Worm (Caenorhabditis elegans) whole organism, young adult: ENCODE results near the gene rpl-38.

Experiments used
- B0336.3 ChIP-seq: fragments of 200-800 bp; sonication (Bioruptor generic); IDR thresholded peaks from 2 replicates; pipeline ENCODE4 v1.3.6; 2022; ENCODE audit warnings: missing genetic modification characterization, missing compliant biosample characterization
- F10E7.11 ChIP-seq: sonication (generic microtip); optimal IDR thresholded peaks from 2 replicates; lab custom pipeline; 2017; ENCODE audit warnings: mild to moderate bottlenecking, missing genetic modification characterization, moderate library complexity, missing compliant biosample characterization
- F33H1.4 ChIP-seq: fragments of 200-800 bp; sonication (Bioruptor generic); IDR thresholded peaks from 2 replicates; pipeline ENCODE4 v1.3.6; 2022; ENCODE audit warnings: missing genetic modification reagents, missing genetic modification characterization, missing compliant biosample characterization
- F52B5.7 ChIP-seq: sonication (generic microtip); optimal IDR thresholded peaks from 2 replicates; lab custom pipeline; 2016; ENCODE audit warnings: mild to moderate bottlenecking, missing genetic modification characterization, missing compliant biosample characterization
- F57A8.1 ChIP-seq: fragments of 200-800 bp; sonication (Bioruptor generic); optimal IDR thresholded peaks from 2 replicates; lab custom pipeline; 2018; ENCODE audit warnings: mild to moderate bottlenecking, missing genetic modification characterization, moderate library complexity, missing compliant biosample characterization
- K11D2.4 ChIP-seq: fragments of 200-800 bp; sonication (Bioruptor generic); IDR thresholded peaks from 2 replicates; pipeline ENCODE4 v1.3.6; 2022; ENCODE audit warnings: missing genetic modification reagents, missing genetic modification characterization, missing compliant biosample characterization
- Y53G8AR.9 ChIP-seq: fragments of 200-800 bp; sonication (Bioruptor generic); conservative IDR thresholded peaks from 2 replicates; pipeline ENCODE4 v1.3.6; 2022; ENCODE audit warnings: missing genetic modification reagents, missing genetic modification characterization, missing compliant biosample characterization
- Y67H2A.10 ChIP-seq: fragments of 200-800 bp; sonication (Bioruptor generic); conservative IDR thresholded peaks from 2 replicates; pipeline ENCODE4 v1.3.6; 2022; ENCODE audit warnings: missing genetic modification reagents, missing genetic modification characterization, missing compliant biosample characterization
- aptf-2 ChIP-seq: fragments of 200-800 bp; sonication (Bioruptor generic); conservative IDR thresholded peaks from 2 replicates; pipeline ENCODE4 v1.3.6; 2022; ENCODE audit warnings: missing genetic modification reagents, missing genetic modification characterization, missing compliant biosample characterization
- atf-7 ChIP-seq: sonication (generic microtip); optimal IDR thresholded peaks from 2 replicates; lab custom pipeline; 2017; ENCODE audit warnings: mild to moderate bottlenecking, missing genetic modification characterization, missing compliant biosample characterization
- attf-5 ChIP-seq: fragments of 200-800 bp; sonication (Bioruptor generic); optimal IDR thresholded peaks from 2 replicates; lab custom pipeline; 2018; ENCODE audit warnings: mild to moderate bottlenecking, missing genetic modification characterization, missing compliant biosample characterization
- cebp-1 ChIP-seq, 2 experiments: fragments of 200-800 bp in 1 of 2; sonication (Bioruptor generic) in 1 of 2; sonication (generic microtip) in 1 of 2; IDR thresholded peaks in 1 of 2; optimal IDR thresholded peaks in 1 of 2; 2 replicates each; pipeline versions ENCODE4 v1.3.6 to Lab custom; 2017 to 2022; ENCODE audit warnings: missing compliant biosample characterization in 2 of 2, missing genetic modification characterization in 2 of 2, mild to moderate bottlenecking in 1 of 2, missing genetic modification reagents in 1 of 2, moderate library complexity in 1 of 2
- ceh-58 ChIP-seq: fragments of 200-800 bp; sonication (Bioruptor generic); IDR thresholded peaks from 2 replicates; pipeline ENCODE4 v1.3.6; 2022; ENCODE audit warnings: missing genetic modification characterization, missing compliant biosample characterization
- ceh-91 ChIP-seq: fragments of 200-800 bp; sonication (Bioruptor generic); IDR thresholded peaks from 2 replicates; pipeline ENCODE4 v1.3.6; 2022; ENCODE audit warnings: missing genetic modification reagents, missing genetic modification characterization, missing compliant biosample characterization
- ekl-4 ChIP-seq: fragments of 200-800 bp; sonication (Bioruptor generic); IDR thresholded peaks from 2 replicates; pipeline ENCODE4 v1.3.6; 2022; ENCODE audit warnings: missing genetic modification reagents, missing genetic modification characterization, missing compliant biosample characterization
- ets-4 ChIP-seq: fragments of 200-800 bp; sonication (Bioruptor generic); optimal IDR thresholded peaks from 2 replicates; lab custom pipeline; 2018; ENCODE audit warnings: mild to moderate bottlenecking, missing genetic modification characterization, missing compliant biosample characterization
- hmg-1.2 ChIP-seq: fragments of 200-800 bp; sonication (Bioruptor generic); IDR thresholded peaks from 2 replicates; pipeline ENCODE4 v1.3.6; 2022; ENCODE audit warnings: missing genetic modification reagents, missing genetic modification characterization, missing compliant biosample characterization
- hsf-1 ChIP-seq: fragments of 200-800 bp; sonication (Bioruptor generic); IDR thresholded peaks from 2 replicates; pipeline ENCODE4 v1.3.6; 2022; ENCODE audit warnings: missing genetic modification reagents, missing genetic modification characterization, missing compliant biosample characterization
- let-607 ChIP-seq, 2 experiments: fragments of 200-800 bp in 1 of 2; sonication (Bioruptor generic) in 1 of 2; sonication (generic microtip) in 1 of 2; optimal IDR thresholded peaks; 2 replicates each; lab custom pipeline; 2016 to 2018; ENCODE audit warnings: mild to moderate bottlenecking in 2 of 2, missing compliant biosample characterization in 2 of 2, missing genetic modification characterization in 2 of 2, moderate library complexity in 2 of 2, missing genotype in 1 of 2
- lin-35 ChIP-seq, 3 experiments: fragments of 150-350 bp in 2 of 3; sonication (generic microtip) in 1 of 3; optimal IDR thresholded peaks; 2 replicates each; lab custom pipeline; 2014 to 2018; ENCODE audit warnings: missing biosample characterization in 3 of 3, missing genetic modification characterization in 3 of 3, missing genetic modification reagents in 3 of 3
- lin-40 ChIP-seq: sonication (generic microtip); optimal IDR thresholded peaks from 2 replicates; lab custom pipeline; 2016; ENCODE audit warnings: missing genetic modification characterization, mild to moderate bottlenecking, missing compliant biosample characterization, missing genotype, missing genetic modification reagents
- lin-54 ChIP-seq: fragments of 200-800 bp; sonication (Bioruptor generic); optimal IDR thresholded peaks from 2 replicates; lab custom pipeline; 2018; ENCODE audit warnings: mild to moderate bottlenecking, missing genetic modification characterization, missing compliant biosample characterization
- madf-10 ChIP-seq: sonication (generic microtip); optimal IDR thresholded peaks from 2 replicates; lab custom pipeline; 2016; ENCODE audit warnings: mild to moderate bottlenecking, missing genetic modification characterization, missing compliant biosample characterization
- madf-8 ChIP-seq: fragments of 200-800 bp; sonication (Bioruptor generic); conservative IDR thresholded peaks from 2 replicates; pipeline ENCODE4 v1.3.6; 2022; ENCODE audit warnings: missing genetic modification reagents, missing genetic modification characterization, missing compliant biosample characterization
- mcd-1 ChIP-seq: fragments of 200-800 bp; sonication (Bioruptor generic); IDR thresholded peaks from 2 replicates; pipeline ENCODE4 v1.3.6; 2022; ENCODE audit warnings: missing genetic modification reagents, missing genetic modification characterization, missing compliant biosample characterization
- mel-28 ChIP-seq: sonication (generic microtip); optimal IDR thresholded peaks from 2 replicates; lab custom pipeline; 2016; ENCODE audit warnings: borderline replicate concordance, mild to moderate bottlenecking, missing genetic modification characterization, missing compliant biosample characterization
- nhr-80 ChIP-seq: sonication (generic microtip); optimal IDR thresholded peaks from 2 replicates; lab custom pipeline; 2016; ENCODE audit warnings: missing genetic modification characterization, missing compliant biosample characterization
- nhr-90 ChIP-seq: sonication (generic microtip); optimal IDR thresholded peaks from 2 replicates; lab custom pipeline; 2016; ENCODE audit warnings: missing genotype, mild to moderate bottlenecking, missing genetic modification characterization, missing compliant biosample characterization
- pha-4 ChIP-seq: fragments of 150-350 bp; sonication (generic microtip); optimal IDR thresholded peaks from 2 replicates; lab custom pipeline; 2014; ENCODE audit warnings: missing biosample characterization, missing genetic modification reagents, missing genetic modification characterization
- rcor-1 ChIP-seq: fragments of 200-800 bp; sonication (Bioruptor generic); IDR thresholded peaks from 2 replicates; pipeline ENCODE4 v1.3.6; 2022; ENCODE audit warnings: missing genetic modification reagents, missing genetic modification characterization, missing compliant biosample characterization
- snpc-4 ChIP-seq, 5 experiments: fragments of 150-350 bp in 1 of 5; sonication (generic microtip) in 4 of 5; optimal IDR thresholded peaks; 2 replicates each; lab custom pipeline; 2014 to 2018; ENCODE audit warnings: missing genetic modification characterization in 5 of 5, missing biosample characterization in 3 of 5, antibody characterized with exemption in 2 of 5, mild to moderate bottlenecking in 2 of 5, missing compliant biosample characterization in 2 of 5, missing genotype in 2 of 5, moderate library complexity in 2 of 5, missing genetic modification reagents in 1 of 5
- somi-1 ChIP-seq: fragments of 200-800 bp; sonication (Bioruptor generic); optimal IDR thresholded peaks from 2 replicates; lab custom pipeline; 2018; ENCODE audit warnings: mild to moderate bottlenecking, missing genetic modification characterization, missing compliant biosample characterization
- sptf-2 ChIP-seq: fragments of 200-800 bp; sonication (Bioruptor generic); optimal IDR thresholded peaks from 2 replicates; lab custom pipeline; 2018; ENCODE audit warnings: mild to moderate bottlenecking, missing genetic modification characterization, missing compliant biosample characterization
- tbx-9 ChIP-seq: sonication (generic microtip); optimal IDR thresholded peaks from 2 replicates; lab custom pipeline; 2016; ENCODE audit warnings: borderline replicate concordance, missing genetic modification characterization, inconsistent platforms, missing compliant biosample characterization
- tlf-1 ChIP-seq: fragments of 200-800 bp; sonication (Bioruptor generic); optimal IDR thresholded peaks from 2 replicates; lab custom pipeline; 2018; ENCODE audit warnings: mild to moderate bottlenecking, missing genetic modification characterization, missing compliant biosample characterization
- ztf-22 ChIP-seq: fragments of 200-800 bp; sonication (Bioruptor generic); optimal IDR thresholded peaks from 2 replicates; lab custom pipeline; 2018; ENCODE audit warnings: mild to moderate bottlenecking, missing genetic modification characterization, moderate library complexity, missing compliant biosample characterization
- ztf-28 ChIP-seq: fragments of 200-800 bp; sonication (Bioruptor generic); IDR thresholded peaks from 2 replicates; pipeline ENCODE4 v1.3.6; 2022; ENCODE audit warnings: missing genetic modification reagents, missing genetic modification characterization, missing compliant biosample characterization
- ztf-6 ChIP-seq: fragments of 200-800 bp; sonication (Bioruptor generic); IDR thresholded peaks from 2 replicates; pipeline ENCODE4 v1.3.6; 2022; ENCODE audit warnings: missing genetic modification reagents, missing genetic modification characterization, missing compliant biosample characterization

The rpl-38 gene

ce11 chrV:15493680-15494079 is 18.3 kb upstream of the rpl-38 start, which contains the start of gene srh-218:
Gene srh-218 (plus strand): TSS chrV:15493980.
- TF ChIP-seq rcor-1 (GFP tag; lab: Robert Waterston, UW): no peak
- TF ChIP-seq nhr-90 (tag; lab: Kevin White, UChicago): no peak
- no peak for TF ChIP-seq nhr-80 (tag; lab: Kevin White, UChicago)
- no peak for TF ChIP-seq ztf-22
- TF ChIP-seq B0336.3: no peak
- no peak for TF ChIP-seq F52B5.7 (tag; lab: Kevin White, UChicago)

ce11 chrV:15495169-15495568 is 16.8 kb upstream of the rpl-38 start, which contains the start of gene srh-219:
Gene srh-219 (plus strand): TSS chrV:15495469.
- TF ChIP-seq cebp-1 (GFP tag; IDR thresholded peaks at IDR 0.05; lab: Robert Waterston, UW) (no peak), cebp-1 (tag; optimal IDR thresholded peaks at IDR 0.05; lab: Kevin White, UChicago) (no peak), F10E7.11 (tag; lab: Kevin White, UChicago) (no peak), ztf-6 (no peak), snpc-4 (GFP tag; optimal IDR thresholded peaks at IDR 0.05; lab: Kevin White, UChicago) (no peak), snpc-4 (tag; optimal IDR thresholded peaks at IDR 0.05; lab: Kevin White, UChicago) (no peak), ztf-28 (GFP tag; lab: Robert Waterston, UW) (no peak), somi-1 (GFP tag; lab: Kevin White, UChicago) (no peak)

- no peak for TF ChIP-seq ztf-28 (GFP tag; lab: Robert Waterston, UW)
- TF ChIP-seq nhr-80 (tag; lab: Kevin White, UChicago): peak; percentile 97
- TF ChIP-seq pha-4 (tag; lab: Kevin White, UChicago): peak; percentile 74
- TF ChIP-seq hmg-1.2 (GFP tag; lab: Robert Waterston, UW): peak; percentile 84
- peak; percentile 65 for TF ChIP-seq attf-5
- TF ChIP-seq snpc-4 (GFP tag; optimal IDR thresholded peaks at IDR 0.05; lab: Kevin White, UChicago): no peak
- TF ChIP-seq snpc-4 (tag; optimal IDR thresholded peaks at IDR 0.05; lab: Kevin White, UChicago): peak in 2 of 4 experiments; percentile 27 to 54
Observed at ce11 chrV:15497731-15498130, 14.2 kb upstream of the rpl-38 start.

- TF ChIP-seq mcd-1 (GFP tag; lab: Robert Waterston, UW) (no peak), lin-35 (GFP tag; optimal IDR thresholded peaks at IDR 0.05; lab: Kevin White, UChicago) (no peak), F33H1.4 (GFP tag; lab: Robert Waterston, UW) (no peak), ekl-4 (no peak), lin-54 (GFP tag; lab: Kevin White, UChicago) (no peak), madf-8 (GFP tag; lab: Robert Waterston, UW) (no peak), tbx-9 (tag; lab: Kevin White, UChicago) (no peak), Y53G8AR.9 (no peak), hsf-1 (GFP tag; lab: Robert Waterston, UW) (no peak), Y67H2A.10 (GFP tag; lab: Robert Waterston, UW) (no peak)
Observed at ce11 chrV:15498434-15498833, 13.5 kb upstream of the rpl-38 start, which contains the start of gene C06B8.7. Gene C06B8.7 (plus strand): TSS chrV:15498734.

DNA sequence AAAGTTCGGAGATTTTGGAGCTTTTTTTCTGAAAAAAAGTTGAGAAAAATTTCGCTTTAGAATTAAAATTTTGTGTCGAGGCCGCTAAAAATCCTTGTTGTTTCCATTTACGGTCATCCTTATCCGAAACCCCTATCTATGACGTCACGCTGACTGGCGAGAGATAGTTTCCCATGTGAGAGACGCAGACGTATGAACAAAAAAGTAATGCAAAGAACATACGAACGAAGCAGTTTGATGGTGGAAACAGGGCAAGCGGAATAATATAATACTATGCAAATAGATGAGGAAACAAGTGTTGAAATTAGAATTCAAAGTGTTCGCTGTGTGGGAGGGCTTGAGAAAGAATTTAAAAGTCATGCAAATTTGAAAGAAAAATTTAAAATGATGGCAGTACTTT is 12.9 kb upstream of the rpl-38 start:
- TF ChIP-seq atf-7 (tag; lab: Kevin White, UChicago) (peak; percentile 48), hmg-1.2 (GFP tag; lab: Robert Waterston, UW) (peak; percentile 61; the same call in 1 of the 2 replicates), ceh-58 (GFP tag; lab: Robert Waterston, UW) (no peak)

DNA sequence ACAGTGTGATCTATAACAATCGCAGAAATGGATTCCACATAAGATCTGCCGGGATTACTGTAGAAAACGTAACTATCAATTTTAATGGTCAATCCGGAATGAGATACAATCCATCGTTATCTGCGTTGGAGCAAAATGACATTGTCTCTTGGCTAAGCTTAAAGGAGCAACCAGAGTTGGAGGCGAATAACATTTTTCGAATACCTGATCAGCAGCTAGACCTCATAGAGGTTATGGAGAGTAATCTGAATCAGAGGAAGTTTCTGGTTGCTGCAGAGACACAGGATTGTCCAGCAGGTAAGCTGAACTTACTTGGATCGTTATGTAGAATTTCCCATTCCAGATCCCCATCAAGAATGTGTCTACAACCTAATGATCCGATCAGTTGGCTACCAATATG is 8.4 kb upstream of the rpl-38 start:
- TF ChIP-seq aptf-2 (GFP tag; lab: Robert Waterston, UW): no peak
- TF ChIP-seq ceh-91: no peak
- no peak for TF ChIP-seq mel-28 (tag; lab: Kevin White, UChicago)
- no peak for TF ChIP-seq lin-40 (tag; lab: Kevin White, UChicago)
- no peak for TF ChIP-seq madf-10 (tag; lab: Kevin White, UChicago)
- TF ChIP-seq atf-7 (tag; lab: Kevin White, UChicago): no peak
- no peak for TF ChIP-seq Y67H2A.10 (GFP tag; lab: Robert Waterston, UW)
- no peak for TF ChIP-seq K11D2.4
- no peak for TF ChIP-seq let-607 (tag; optimal IDR thresholded peaks at IDR 0.05; lab: Kevin White, UChicago)
- TF ChIP-seq tlf-1 (GFP tag; lab: Kevin White, UChicago): no peak
- no peak for TF ChIP-seq F57A8.1
- TF ChIP-seq ets-4 (GFP tag; lab: Kevin White, UChicago): no peak
- no peak for TF ChIP-seq sptf-2 (GFP tag; lab: Kevin White, UChicago)
